Worm (Caenorhabditis elegans) whole organism, L1 larva: ENCODE data around the gene T24B8.3.

Experiments used
- aha-1 ChIP-seq: fragments of 150-350 bp; optimal IDR thresholded peaks from 2 replicates; lab custom pipeline; 2014; ENCODE audit warnings: missing biosample characterization, missing genetic modification characterization
- ceh-90 ChIP-seq: sonication (generic microtip); optimal IDR thresholded peaks from 2 replicates; lab custom pipeline; 2016; ENCODE audit warnings: missing genetic modification characterization, missing compliant biosample characterization
- egl-27 ChIP-seq, 2 experiments: fragments of 150-350 bp in 1 of 2; sonication (generic microtip); optimal IDR thresholded peaks; 3 replicates each; lab custom pipeline; 2017 to 2018; ENCODE audit warnings: missing biosample characterization in 2 of 2, missing genetic modification characterization in 2 of 2, missing genetic modification reagents in 2 of 2
- ets-5 ChIP-seq: fragments of 200-800 bp; sonication (Bioruptor generic); IDR thresholded peaks from 2 replicates; pipeline ENCODE4 v1.3.6; 2022; ENCODE audit warnings: missing genetic modification characterization, missing compliant biosample characterization
- lin-15B ChIP-seq: fragments of 150-350 bp; sonication (generic microtip); optimal IDR thresholded peaks from 3 replicates; lab custom pipeline; 2014; ENCODE audit warnings: missing biosample characterization, missing genetic modification characterization
- lin-39 ChIP-seq: fragments of 150-350 bp; optimal IDR thresholded peaks from 2 replicates; lab custom pipeline; 2014; ENCODE audit warnings: missing biosample characterization, missing genetic modification reagents, missing genetic modification characterization
- lsy-2 ChIP-seq, 2 experiments: fragments of 150-350 bp; optimal IDR thresholded peaks; 2 replicates each; lab custom pipeline; 2014; ENCODE audit warnings: missing biosample characterization in 2 of 2, missing genetic modification characterization in 2 of 2
- nhr-12 ChIP-seq: sonication (generic microtip); optimal IDR thresholded peaks from 2 replicates; lab custom pipeline; 2017; ENCODE audit warnings: missing biosample characterization, missing genetic modification characterization
- nhr-237 ChIP-seq: fragments of 150-350 bp; optimal IDR thresholded peaks from 2 replicates; lab custom pipeline; 2014; ENCODE audit warnings: missing biosample characterization, missing genetic modification characterization
- nhr-28 ChIP-seq: fragments of 150-350 bp; optimal IDR thresholded peaks from 2 replicates; lab custom pipeline; 2014; ENCODE audit warnings: missing biosample characterization, missing genetic modification characterization
- nhr-76 ChIP-seq: sonication (generic microtip); optimal IDR thresholded peaks from 2 replicates; lab custom pipeline; 2017; ENCODE audit warnings: missing biosample characterization, missing genetic modification characterization
- unc-62 ChIP-seq: fragments of 150-350 bp; optimal IDR thresholded peaks from 2 replicates; lab custom pipeline; 2014; ENCODE audit warnings: missing biosample characterization, missing genetic modification reagents, missing genetic modification characterization

- TF ChIP-seq lin-15B (tag; lab: Kevin White, UChicago), result no peak
- no peak for TF ChIP-seq nhr-76
- TF ChIP-seq lin-39, result no peak
- no peak for TF ChIP-seq nhr-12
- TF ChIP-seq nhr-28 (tag; lab: Kevin White, UChicago), result no peak
- TF ChIP-seq unc-62 (GFP tag; lab: Kevin White, UChicago), result no peak
- TF ChIP-seq aha-1 (tag; lab: Kevin White, UChicago), result no peak
- no peak for TF ChIP-seq lsy-2 (tag; optimal IDR thresholded peaks at IDR 0.05; lab: Kevin White, UChicago)
- TF ChIP-seq ets-5 (GFP tag; lab: Robert Waterston, UW), result no peak
- TF ChIP-seq nhr-237 (tag; lab: Kevin White, UChicago), result no peak
- no peak for TF ChIP-seq egl-27 (tag; optimal IDR thresholded peaks at IDR 0.05; lab: Kevin White, UChicago)
- no peak for TF ChIP-seq ceh-90 (tag; lab: Kevin White, UChicago)
Observed at ce11 chrII:9029218-9029672, 31.7 kb downstream of the T24B8.3 start, which contains the start of gene F37B12.1.
